Worm (Caenorhabditis elegans) whole organism, mixed stage, embryonic: ENCODE data around the gene K11H12.1.

ENCODE experiments used
- ceh-43 ChIP-seq: fragments of 200-800 bp; sonication (Bioruptor generic); optimal IDR thresholded peaks from 2 replicates; lab custom pipeline; 2018; ENCODE audit warnings: mild to moderate bottlenecking, missing genetic modification characterization, moderate library complexity, missing compliant biosample characterization
- hlh-1 ChIP-seq: fragments of 150-350 bp; optimal IDR thresholded peaks from 2 replicates; lab custom pipeline; 2014; ENCODE audit warnings: missing biosample characterization, missing genetic modification reagents, missing genetic modification characterization
- lin-13 ChIP-seq: fragments of 150-350 bp; optimal IDR thresholded peaks from 2 replicates; lab custom pipeline; 2014; ENCODE audit warnings: missing biosample characterization, missing genetic modification characterization
- lin-32 ChIP-seq: fragments of 200-800 bp; sonication (Bioruptor generic); optimal IDR thresholded peaks from 2 replicates; lab custom pipeline; 2018; ENCODE audit warnings: mild to moderate bottlenecking, missing genetic modification characterization, missing compliant biosample characterization
- lsy-2 ChIP-seq: fragments of 150-350 bp; optimal IDR thresholded peaks from 2 replicates; lab custom pipeline; 2014; ENCODE audit warnings: missing biosample characterization, missing genetic modification characterization
- nhr-237 ChIP-seq: fragments of 150-350 bp; optimal IDR thresholded peaks from 2 replicates; lab custom pipeline; 2014; ENCODE audit warnings: missing biosample characterization, missing genetic modification characterization
- nhr-76 ChIP-seq: sonication (generic microtip); optimal IDR thresholded peaks from 2 replicates; lab custom pipeline; 2017; ENCODE audit warnings: missing biosample characterization, missing genetic modification characterization
- pha-4 ChIP-seq: fragments of 150-350 bp; optimal IDR thresholded peaks from 2 replicates; lab custom pipeline; 2018; ENCODE audit warnings: missing biosample characterization, missing genetic modification reagents, missing genetic modification characterization
- snpc-4 ChIP-seq: fragments of 150-350 bp; optimal IDR thresholded peaks from 2 replicates; lab custom pipeline; 2014; ENCODE audit warnings: missing biosample characterization, missing genetic modification characterization
- unc-62 ChIP-seq: fragments of 150-350 bp; optimal IDR thresholded peaks from 2 replicates; lab custom pipeline; 2014; ENCODE audit warnings: missing biosample characterization, missing genetic modification reagents, missing genetic modification characterization

- TF ChIP-seq hlh-1 (tag; lab: Kevin White, UChicago) (no peak), lsy-2 (tag; lab: Kevin White, UChicago) (no peak), lin-32 (GFP tag; lab: Kevin White, UChicago) (no peak), unc-62 (GFP tag; lab: Kevin White, UChicago) (no peak), nhr-237 (tag; lab: Kevin White, UChicago) (no peak), pha-4 (no peak), lin-13 (tag; lab: Kevin White, UChicago) (no peak), ceh-43 (GFP tag; lab: Kevin White, UChicago) (no peak), snpc-4 (tag; lab: Kevin White, UChicago) (no peak), nhr-76 (tag; lab: Kevin White, UChicago) (no peak)
Measured at ce11 chrIV:623876-624275, 29.3 kb downstream of the K11H12.1 start.
